Worm (Caenorhabditis elegans): Measurements from ENCODE around the gene C42D4.13.

Gene C42D4.13

DNA sequence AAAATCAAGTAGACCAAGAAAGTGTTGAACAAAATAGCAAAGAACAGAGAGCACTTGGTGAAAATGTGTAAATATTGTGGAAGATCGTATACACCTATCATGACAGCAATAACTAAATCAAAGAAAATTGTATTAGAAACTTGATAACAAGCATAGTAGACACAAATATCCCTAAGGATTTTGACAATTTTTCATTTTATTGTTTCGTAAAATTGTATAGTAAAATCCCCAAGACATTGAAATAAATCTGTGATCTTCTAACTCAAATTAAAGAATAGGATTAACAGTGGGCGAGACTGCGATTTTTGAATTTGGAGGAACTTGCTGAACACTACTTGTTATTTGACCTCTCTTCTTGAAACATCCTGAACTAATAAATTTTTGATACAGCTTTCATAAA lies 16.7 kb downstream of the C42D4.13 start, which contains the start of gene str-220:
Gene str-220 (minus strand): TSS at position 101 of the 400 bp plus-strand sequence.
- TF ChIP-seq hrde-1 (tag; optimal IDR thresholded peaks at IDR 0.05; ENCODE audit: borderline replicate concordance): no peak
- TF ChIP-seq snpc-3.4 (tag; optimal IDR thresholded peaks at IDR 0.05): no peak
- no peak for TF ChIP-seq mes-4 (tag; optimal IDR thresholded peaks at IDR 0.05)
- no peak for TF ChIP-seq bed-1 (GFP tag; IDR thresholded peaks at IDR 0.05)
- no peak for TF ChIP-seq mcd-1 (GFP tag; IDR thresholded peaks at IDR 0.05)
- no peak for TF ChIP-seq rec-8 (tag; optimal IDR thresholded peaks at IDR 0.05)

DNA sequence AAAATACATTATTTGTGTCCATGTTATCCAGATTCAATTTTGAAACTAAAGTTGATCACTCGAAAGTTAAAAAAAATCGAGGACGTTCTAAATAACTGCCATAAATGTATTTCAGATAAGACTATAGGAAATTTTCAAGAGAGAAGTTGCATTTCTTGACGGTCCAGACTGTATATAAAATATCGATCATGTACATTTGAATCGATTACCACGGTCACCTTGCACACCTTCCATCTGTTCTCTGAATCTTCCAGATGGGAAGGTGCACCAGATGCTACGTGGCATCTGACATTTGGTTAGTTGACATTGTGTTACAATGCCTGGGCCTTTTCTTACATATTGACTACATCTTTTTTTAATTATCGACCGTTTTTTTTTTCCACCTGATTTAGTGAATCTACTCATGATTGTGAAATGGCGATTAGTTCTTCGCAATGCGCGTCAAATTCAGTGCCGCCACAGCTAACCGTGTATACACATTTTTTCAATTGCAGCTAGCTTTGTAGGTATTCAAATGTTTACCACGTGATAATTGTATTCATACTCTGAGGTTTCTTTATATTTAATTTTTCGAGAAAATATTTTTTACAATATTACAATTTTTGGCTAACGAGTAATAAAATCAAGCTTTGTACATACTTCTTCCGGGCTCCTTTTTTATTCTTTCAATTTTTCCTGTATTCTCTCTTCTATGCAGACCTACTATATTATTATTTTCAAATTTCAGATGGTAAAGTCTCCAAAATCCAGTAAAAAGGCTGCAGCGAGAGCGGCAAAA lies 19.8 kb downstream of the C42D4.13 start, which contains the start of gene skr-16:
Gene skr-16 (plus strand): TSS at position 728 of the 778 bp plus-strand sequence.
- TF ChIP-seq ama-1 (optimal IDR thresholded peaks at IDR 0.05) (no peak), ama-1 (GFP tag; optimal IDR thresholded peaks at IDR 0.05) (no peak), zim-3 (tag; optimal IDR thresholded peaks at IDR 0.05) (no peak), Y53G8AR.9 (GFP tag; conservative IDR thresholded peaks at IDR 0.05) (no peak), F22D6.2 (tag; optimal IDR thresholded peaks at IDR 0.05) (no peak), attf-5 (GFP tag; optimal IDR thresholded peaks at IDR 0.05) (no peak), nfya-2 (GFP tag; IDR thresholded peaks at IDR 0.05) (no peak), ekl-4 (GFP tag; IDR thresholded peaks at IDR 0.05) (no peak), mes-4 (tag; optimal IDR thresholded peaks at IDR 0.05) (no peak), fkh-3 (tag; optimal IDR thresholded peaks at IDR 0.05) (no peak)

DNA sequence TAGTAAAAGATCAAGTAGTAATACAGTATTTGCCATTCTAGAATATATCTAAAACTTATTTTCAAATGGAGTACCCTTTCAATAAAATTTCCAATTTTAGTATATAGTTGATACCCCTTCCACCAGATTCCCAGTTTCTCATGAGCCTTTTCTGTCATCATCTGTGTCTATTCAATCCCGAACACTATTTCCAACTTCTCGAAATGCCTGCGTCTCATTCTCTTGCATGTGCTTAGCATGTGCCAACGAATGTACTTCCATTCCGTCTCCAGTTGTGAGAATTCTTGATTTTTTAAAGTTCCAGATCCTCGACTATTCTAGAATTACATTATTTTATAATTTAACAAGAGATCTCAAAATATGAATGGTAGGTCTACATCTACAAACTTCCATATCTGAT lies 21.4 kb downstream of the C42D4.13 start, which contains the start of gene C42D4.18:
Gene C42D4.18 (plus strand): TSS at position 231 of the 400 bp plus-strand sequence.
- TF ChIP-seq rec-8 (tag; optimal IDR thresholded peaks at IDR 0.05) (no peak), F39B2.1 (GFP tag; IDR thresholded peaks at IDR 0.05) (no peak), hmg-1.2 (GFP tag; IDR thresholded peaks at IDR 0.05) (peak; percentile 90), K12H6.12 (tag; optimal IDR thresholded peaks at IDR 0.05) (no peak), bed-1 (GFP tag; IDR thresholded peaks at IDR 0.05) (no peak)

- TF ChIP-seq cebp-1 (GFP tag; IDR thresholded peaks at IDR 0.05): peak; percentile 43; the same call in 1 of the 2 replicates
- TF ChIP-seq cebp-1 (tag; optimal IDR thresholded peaks at IDR 0.05): peak; percentile 88
- no peak for TF ChIP-seq F49E8.2 (tag; optimal IDR thresholded peaks at IDR 0.05; ENCODE audit: insufficient read depth)
- peak; percentile 91 for TF ChIP-seq attf-3 (GFP tag; conservative IDR thresholded peaks at IDR 0.05)
- TF ChIP-seq snpc-3.4 (tag; optimal IDR thresholded peaks at IDR 0.05): no peak
These were observed 22.2 kb downstream of the C42D4.13 start, which contains the start of gene rpc-1 for ce11 chrIV:7165723-7166122. TSS of gene rpc-1 (minus strand) at chrIV:7165748.

DNA sequence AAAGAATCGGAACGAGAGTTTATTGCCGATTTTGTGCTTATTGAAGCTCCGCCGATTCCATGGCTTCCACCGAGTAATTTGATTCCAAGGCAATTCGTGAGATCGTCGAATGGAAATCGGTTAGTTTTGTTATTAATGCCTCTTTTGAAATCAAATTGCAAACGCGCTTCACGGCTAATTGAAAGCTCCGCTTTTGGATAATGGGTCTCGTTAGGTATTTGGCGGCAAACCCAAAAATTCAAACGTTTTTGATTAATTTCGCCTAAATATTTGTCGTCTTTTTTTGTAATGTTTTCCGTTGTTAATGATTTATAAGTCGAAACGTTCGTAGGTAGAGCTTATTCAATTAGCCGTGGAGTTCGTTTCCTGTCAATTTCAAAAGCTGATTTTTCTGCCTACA lies 28.3 kb downstream of the C42D4.13 start:
- TF ChIP-seq ccch-3 (GFP tag; optimal IDR thresholded peaks at IDR 0.05): no peak
- TF ChIP-seq ZK185.1 (tag; optimal IDR thresholded peaks at IDR 0.05; ENCODE audit: poor library complexity, severe bottlenecking): no peak
- no peak for TF ChIP-seq F22D6.2 (tag; optimal IDR thresholded peaks at IDR 0.05)
- TF ChIP-seq B0336.3 (GFP tag; IDR thresholded peaks at IDR 0.05): no peak
- peak; percentile 11 for TF ChIP-seq hrde-1 (tag; optimal IDR thresholded peaks at IDR 0.05; ENCODE audit: borderline replicate concordance)
- TF ChIP-seq atf-7 (tag; optimal IDR thresholded peaks at IDR 0.05): no peak
- TF ChIP-seq Y53F4B.3 (GFP tag; IDR thresholded peaks at IDR 0.05): no peak

DNA sequence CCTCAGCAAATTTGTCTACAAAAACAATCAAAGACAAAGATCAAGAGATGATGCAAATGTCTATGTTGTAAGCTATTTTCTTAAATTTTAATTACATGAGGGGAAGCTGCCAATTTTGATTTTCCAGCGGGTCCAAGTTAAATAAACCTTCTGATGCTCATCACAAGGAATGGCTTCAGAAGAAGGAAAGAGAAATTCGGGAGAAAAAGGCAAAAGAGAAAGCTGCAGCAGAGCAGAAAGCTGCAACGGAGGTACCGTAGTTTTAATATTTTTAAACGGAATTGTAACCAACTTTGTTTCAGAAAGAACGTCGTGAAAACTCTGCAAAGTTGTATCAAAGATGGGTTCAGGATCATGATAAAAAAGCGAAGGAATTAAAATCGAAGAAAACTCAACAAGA lies 29.8 kb downstream of the C42D4.13 start:
- TF ChIP-seq K12H6.12 (tag; optimal IDR thresholded peaks at IDR 0.05) (no peak), egl-44 (GFP tag; IDR thresholded peaks at IDR 0.05) (no peak), ztf-26 (tag; optimal IDR thresholded peaks at IDR 0.05) (no peak), ceh-58 (GFP tag; IDR thresholded peaks at IDR 0.05) (no peak), ceh-27 (GFP tag; optimal IDR thresholded peaks at IDR 0.05) (no peak), T07F8.4 (tag; optimal IDR thresholded peaks at IDR 0.05) (no peak), xnd-1 (tag; optimal IDR thresholded peaks at IDR 0.05) (no peak), hmg-20 (GFP tag; IDR thresholded peaks at IDR 0.05) (no peak), rec-8 (tag; optimal IDR thresholded peaks at IDR 0.05) (no peak)
